Fruit fly (Drosophila melanogaster) whole organism, pupa: ENCODE results near the gene SF1.

Source experiments
- CG10348 ChIP-seq: fragments of 200-800 bp; sonication (Bioruptor generic); IDR thresholded peaks from 2 replicates; pipeline ENCODE4 v1.3.6; 2022; ENCODE audit warnings: missing biosample characterization, missing genetic modification characterization
- CG12605 ChIP-seq: fragments of 200-800 bp; sonication (Bioruptor generic); IDR thresholded peaks from 2 replicates; pipeline ENCODE4 v1.3.6; 2022; ENCODE audit warnings: missing biosample characterization, missing genetic modification characterization
- CG13204 ChIP-seq: fragments of 200-800 bp; sonication (Bioruptor generic); optimal IDR thresholded peaks from 2 replicates; lab custom pipeline; 2018; ENCODE audit warnings: missing biosample characterization, mild to moderate bottlenecking, missing genetic modification characterization, moderate library complexity
- CG4496 ChIP-seq: fragments of 200-800 bp; sonication (Bioruptor generic); IDR thresholded peaks from 3 replicates; pipeline ENCODE4 v1.3.6; 2022; ENCODE audit warnings: missing biosample characterization, missing genetic modification characterization
- CG8159 ChIP-seq: fragments of 200-800 bp; sonication (Bioruptor generic); optimal IDR thresholded peaks from 3 replicates; lab custom pipeline; 2018; ENCODE audit warnings: missing biosample characterization, mild to moderate bottlenecking, missing genetic modification characterization, moderate library complexity
- EcR ChIP-seq: fragments of 200-800 bp; sonication (Bioruptor generic); optimal IDR thresholded peaks from 3 replicates; lab custom pipeline; 2019; ENCODE audit warnings: missing biosample characterization, missing genetic modification characterization, mild to moderate bottlenecking, moderate library complexity, missing genetic modification reagents
- Snoo ChIP-seq: fragments of 200-800 bp; sonication (Bioruptor generic); optimal IDR thresholded peaks from 3 replicates; lab custom pipeline; 2017; ENCODE audit warnings: missing biosample characterization, mild to moderate bottlenecking, missing genetic modification characterization, inconsistent platforms
- gl ChIP-seq: fragments of 200-800 bp; sonication (Bioruptor generic); optimal IDR thresholded peaks from 2 replicates; lab custom pipeline; 2018; ENCODE audit warnings: missing biosample characterization, mild to moderate bottlenecking, missing genetic modification characterization

- TF ChIP-seq CG12605, result no peak
- TF ChIP-seq EcR (GFP tag; lab: Kevin White, UChicago), result no peak
- TF ChIP-seq CG8159, result no peak
- no peak for TF ChIP-seq Snoo (tag; lab: Kevin White, UChicago)
- no peak for TF ChIP-seq CG13204 (GFP tag; lab: Kevin White, UChicago)
- no peak for TF ChIP-seq CG10348 (GFP tag; lab: Robert Waterston, UW)
- TF ChIP-seq CG4496 (GFP tag; lab: Robert Waterston, UW), result no peak
- TF ChIP-seq gl (tag; lab: Kevin White, UChicago), result no peak
Measured at dm6 chr3R:17588805-17589204, 48.6 kb downstream of the SF1 start.
